Worm (Caenorhabditis elegans): ENCODE results near the gene nhr-254.

ce11 chrV:424140-424539 lies 31.7 kb downstream of the nhr-254 start, which contains the start of gene B0554.5:
- no peak for TF ChIP-seq pqm-1 (tag; optimal IDR thresholded peaks at IDR 0.05)
- no peak for TF ChIP-seq ceh-44 (GFP tag; IDR thresholded peaks at IDR 0.05)
- no peak for TF ChIP-seq nhr-28 (tag; optimal IDR thresholded peaks at IDR 0.05)
- no peak for TF ChIP-seq F10B5.3 (tag; optimal IDR thresholded peaks at IDR 0.05)
- TF ChIP-seq ceh-82 (tag; optimal IDR thresholded peaks at IDR 0.05): no peak
- TF ChIP-seq ama-1 (optimal IDR thresholded peaks at IDR 0.05): no peak
- TF ChIP-seq attf-4 (tag; optimal IDR thresholded peaks at IDR 0.05): no peak
- TF ChIP-seq nhr-77 (tag; optimal IDR thresholded peaks at IDR 0.05): no peak
- no peak for TF ChIP-seq nhr-102 (tag; optimal IDR thresholded peaks at IDR 0.05)
- no peak for TF ChIP-seq fkh-10 (GFP tag; optimal IDR thresholded peaks at IDR 0.05)
- TF ChIP-seq skn-1 (tag; optimal IDR thresholded peaks at IDR 0.05): no peak
- TF ChIP-seq R02D3.7 (tag; optimal IDR thresholded peaks at IDR 0.05): no peak
- TF ChIP-seq dpl-1 (GFP tag; optimal IDR thresholded peaks at IDR 0.05): no peak
- TF ChIP-seq ztf-11 (tag; optimal IDR thresholded peaks at IDR 0.05): no peak
